Fruit fly (Drosophila melanogaster): ENCODE results near the gene CG2519.
A peak's percentile ranks its signal among the peaks of the same experiment; 100 is the strongest.

- TF ChIP-seq OdsH (GFP tag; optimal IDR thresholded peaks at IDR 0.05): peak; percentile 17
- no peak for TF ChIP-seq eg (GFP tag; IDR thresholded peaks at IDR 0.05)
- TF ChIP-seq CG8119 (GFP tag; IDR thresholded peaks at IDR 0.05): 0 out of 3 replicates have a peak, but pooled peaks have one; percentile 31
- TF ChIP-seq acj6 (GFP tag; optimal IDR thresholded peaks at IDR 0.05): no peak
- no peak for TF ChIP-seq Eip75B (GFP tag; optimal IDR thresholded peaks at IDR 0.05)
- no peak for TF ChIP-seq fd59A (GFP tag; optimal IDR thresholded peaks at IDR 0.05)
- peak; percentile 26 for TF ChIP-seq topi (GFP tag; optimal IDR thresholded peaks at IDR 0.05)
These were observed 25.5 kb upstream of the CG2519 start for dm6 chr3R:5572900-5573665.
